Fruit fly (Drosophila melanogaster) whole organism, embryonic: ENCODE results near the gene CG31777.

ENCODE experiments used
- Aef1 ChIP-seq: fragments of 200-800 bp; sonication (Bioruptor generic); IDR thresholded peaks from 3 replicates; pipeline ENCODE4 v1.3.6; 2022; ENCODE audit warnings: missing biosample characterization, missing genetic modification characterization
- CG13123 ChIP-seq: fragments of 200-800 bp; sonication (Bioruptor generic); optimal IDR thresholded peaks from 2 replicates; lab custom pipeline; 2016; ENCODE audit warnings: missing biosample characterization, missing genetic modification characterization
- CG1529 ChIP-seq: fragments of 200-800 bp; sonication (Bioruptor generic); optimal IDR thresholded peaks from 3 replicates; lab custom pipeline; 2018; ENCODE audit warnings: missing biosample characterization, missing genetic modification characterization
- CG1603 ChIP-seq: fragments of 200-800 bp; sonication (Bioruptor generic); optimal IDR thresholded peaks from 2 replicates; lab custom pipeline; 2019; ENCODE audit warnings: missing biosample characterization, mild to moderate bottlenecking, missing genetic modification characterization, moderate library complexity
- CG6683 ChIP-seq: fragments of 200-800 bp; sonication (Bioruptor generic); optimal IDR thresholded peaks from 2 replicates; lab custom pipeline; 2017; ENCODE audit warnings: missing biosample characterization, mild to moderate bottlenecking, missing genetic modification characterization, missing genetic modification reagents
- CG6765 ChIP-seq: fragments of 200-800 bp; sonication (Bioruptor generic); optimal IDR thresholded peaks from 3 replicates; lab custom pipeline; 2017; ENCODE audit warnings: missing biosample characterization, mild to moderate bottlenecking, missing genetic modification characterization
- CG6813 ChIP-seq: fragments of 200-800 bp; sonication (Bioruptor generic); optimal IDR thresholded peaks from 2 replicates; lab custom pipeline; 2017; ENCODE audit warnings: missing biosample characterization, missing genetic modification characterization, mild to moderate bottlenecking, moderate library complexity, missing genetic modification reagents
- bigmax ChIP-seq: fragments of 200-800 bp; sonication (Bioruptor generic); optimal IDR thresholded peaks from 2 replicates; lab custom pipeline; 2018; ENCODE audit warnings: missing biosample characterization, mild to moderate bottlenecking, missing genetic modification characterization
- nmo ChIP-seq: fragments of 200-800 bp; sonication (Bioruptor generic); optimal IDR thresholded peaks from 2 replicates; lab custom pipeline; 2018; ENCODE audit warnings: missing biosample characterization, mild to moderate bottlenecking, missing genetic modification characterization, moderate library complexity

DNA sequence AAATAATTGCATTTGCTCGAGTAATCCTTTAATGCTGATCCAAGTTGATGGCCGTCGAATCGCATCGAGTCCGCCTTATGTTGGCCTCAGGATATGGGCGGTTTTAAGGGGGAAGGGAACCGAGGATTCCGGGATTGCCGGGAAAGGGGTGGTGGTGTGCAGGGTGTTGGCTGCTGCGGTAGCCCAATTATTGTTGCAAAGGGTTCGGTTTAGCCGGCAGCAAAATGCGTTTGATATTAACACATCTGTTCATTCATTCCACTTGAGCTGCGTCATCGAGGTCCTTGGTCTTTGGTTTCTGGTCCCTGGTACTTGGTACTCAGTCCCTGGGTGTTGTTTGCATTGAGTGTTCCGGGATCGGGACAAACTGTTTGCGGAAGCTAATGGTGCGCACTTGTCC is 25.5 kb downstream of the CG31777 start:
- TF ChIP-seq Aef1 (GFP tag; lab: Robert Waterston, UW) = no peak
- no peak for TF ChIP-seq bigmax (GFP tag; lab: Kevin White, UChicago)
- no peak for TF ChIP-seq CG6813 (GFP tag; lab: Kevin White, UChicago)
- TF ChIP-seq CG6683 (GFP tag; lab: Kevin White, UChicago) = no peak
- TF ChIP-seq CG1603 (tag; lab: Kevin White, UChicago) = no peak
- TF ChIP-seq CG6765 = no peak
- no peak for TF ChIP-seq CG13123 (GFP tag; lab: Kevin White, UChicago)
- TF ChIP-seq CG1529 = no peak
- no peak for TF ChIP-seq nmo (GFP tag; lab: Kevin White, UChicago)
